Worm (Caenorhabditis elegans) whole organism, L1 larva: ENCODE results near the gene athp-2.

Source experiments
- elt-2 ChIP-seq: sonication (generic microtip); optimal IDR thresholded peaks from 2 replicates; lab custom pipeline; 2016; ENCODE audit warnings: missing genetic modification characterization, mild to moderate bottlenecking, inconsistent platforms, missing compliant biosample characterization, missing genetic modification reagents
- isw-1 ChIP-seq: fragments of 200-800 bp; sonication (Bioruptor generic); IDR thresholded peaks from 2 replicates; pipeline ENCODE4 v1.3.6; 2022; ENCODE audit warnings: missing genetic modification characterization, missing compliant biosample characterization
- lin-15B ChIP-seq: fragments of 150-350 bp; sonication (generic microtip); optimal IDR thresholded peaks from 3 replicates; lab custom pipeline; 2014; ENCODE audit warnings: missing biosample characterization, missing genetic modification characterization
- lir-3 ChIP-seq: sonication (generic microtip); optimal IDR thresholded peaks from 2 replicates; lab custom pipeline; 2016; ENCODE audit warnings: mild to moderate bottlenecking, missing genetic modification characterization, moderate library complexity, missing compliant biosample characterization; ENCODE audit not compliant: poor library complexity
- nhr-19 ChIP-seq: fragments of 200-800 bp; sonication (Bioruptor generic); conservative IDR thresholded peaks from 2 replicates; pipeline ENCODE4 v1.3.6; 2022; ENCODE audit warnings: missing genetic modification characterization, missing compliant biosample characterization
- nhr-84 ChIP-seq: sonication (generic microtip); optimal IDR thresholded peaks from 2 replicates; lab custom pipeline; 2017; ENCODE audit warnings: missing biosample characterization, missing genetic modification characterization

DNA sequence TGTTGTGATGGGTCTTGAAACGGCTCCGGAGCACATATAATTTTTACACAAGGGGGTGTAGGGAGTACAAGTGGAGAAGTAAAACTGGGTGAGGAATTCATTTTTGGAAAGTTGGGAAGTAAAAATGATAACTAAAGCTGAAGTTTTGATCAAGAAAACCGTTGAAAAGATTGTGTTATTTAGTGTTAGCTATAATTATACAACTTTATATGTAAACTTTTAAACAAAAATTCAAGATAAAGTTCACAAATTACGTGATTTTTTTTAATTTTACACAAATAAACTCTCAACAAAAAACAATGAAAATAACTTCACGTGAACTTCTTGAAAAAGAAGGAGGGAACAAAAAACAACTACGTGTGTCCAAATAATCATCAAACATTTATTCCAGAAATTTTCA is 15.2 kb downstream of the athp-2 start, which contains the start of the genes H20J04.7 and H20J04.1:
- TF ChIP-seq lin-15B (tag; lab: Kevin White, UChicago), result no peak
- TF ChIP-seq lir-3, result no peak
- TF ChIP-seq isw-1, result no peak
- TF ChIP-seq elt-2 (tag; lab: Kevin White, UChicago), result no peak
- no peak for TF ChIP-seq nhr-19 (GFP tag; lab: Robert Waterston, UW)
- TF ChIP-seq nhr-84, result no peak
